Worm (Caenorhabditis elegans): ENCODE measurements around the gene vit-3.

ce11 chrX:3552948-3553347 is 19.4 kb downstream of the vit-3 start:
- TF ChIP-seq sdc-2 (tag; optimal IDR thresholded peaks at IDR 0.05) (no peak), elt-4 (tag; optimal IDR thresholded peaks at IDR 0.05) (no peak), ceh-9 (tag; optimal IDR thresholded peaks at IDR 0.05) (no peak), pat-9 (tag; optimal IDR thresholded peaks at IDR 0.05) (no peak), lin-11 (tag; optimal IDR thresholded peaks at IDR 0.05) (no peak), sox-4 (tag; optimal IDR thresholded peaks at IDR 0.05) (no peak), hlh-30 (tag; optimal IDR thresholded peaks at IDR 0.05; ENCODE audit: insufficient read depth) (no peak), unc-55 (GFP tag; optimal IDR thresholded peaks at IDR 0.05) (no peak)

Data from whole organism, late embryonic.